Worm (Caenorhabditis elegans): ENCODE data around the gene nspc-16.

DNA sequence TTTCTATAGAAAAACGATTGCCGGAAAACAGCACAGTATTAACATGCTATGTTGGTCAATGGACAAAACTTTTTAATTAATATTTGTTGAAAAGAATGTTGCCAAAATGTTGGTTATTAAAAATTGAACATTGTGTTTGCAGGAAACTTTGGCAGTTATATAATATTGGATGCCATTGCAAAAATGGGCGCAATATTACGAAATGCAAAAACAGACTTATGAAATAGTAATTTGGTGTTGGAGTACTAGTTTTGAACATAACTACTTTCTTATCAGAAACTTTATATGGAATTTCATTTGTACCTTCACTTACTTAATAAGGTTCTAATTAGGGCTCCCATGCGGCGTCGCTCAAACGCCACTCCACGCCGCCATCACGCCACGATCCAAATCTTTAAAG lies 13.0 kb upstream of the nspc-16 start:
- no peak for TF ChIP-seq ama-1 (optimal IDR thresholded peaks at IDR 0.05)
- TF ChIP-seq ama-1 (GFP tag; optimal IDR thresholded peaks at IDR 0.05): no peak
- TF ChIP-seq Y95B8A.8 (GFP tag; IDR thresholded peaks at IDR 0.05): no peak
- TF ChIP-seq let-607 (tag; optimal IDR thresholded peaks at IDR 0.05): no peak
- no peak for TF ChIP-seq aptf-2 (GFP tag; conservative IDR thresholded peaks at IDR 0.05)
- no peak for TF ChIP-seq K12H6.12 (tag; optimal IDR thresholded peaks at IDR 0.05)
- TF ChIP-seq mcd-1 (GFP tag; IDR thresholded peaks at IDR 0.05): no peak
- TF ChIP-seq F23B12.7 (tag; optimal IDR thresholded peaks at IDR 0.05; ENCODE audit: insufficient read depth): no peak
- TF ChIP-seq ekl-4 (GFP tag; IDR thresholded peaks at IDR 0.05): no peak
- TF ChIP-seq F57A8.1 (GFP tag; optimal IDR thresholded peaks at IDR 0.05): no peak

Measured in whole organism, young adult.